Worm (Caenorhabditis elegans) whole organism, L3 larva: ENCODE measurements around the gene B0432.14.

Experiments
- R02D3.7 ChIP-seq: fragments of 150-350 bp; optimal IDR thresholded peaks from 2 replicates; lab custom pipeline; 2014; ENCODE audit warnings: missing biosample characterization, missing genetic modification characterization
- ceh-82 ChIP-seq: fragments of 150-350 bp; optimal IDR thresholded peaks from 2 replicates; lab custom pipeline; 2014; ENCODE audit warnings: missing biosample characterization, missing genetic modification characterization
- egl-27 ChIP-seq: sonication (generic microtip); optimal IDR thresholded peaks from 4 replicates; lab custom pipeline; 2017; ENCODE audit warnings: missing biosample characterization, missing genetic modification reagents, missing genetic modification characterization
- elt-3 ChIP-seq, 3 experiments: fragments of 150-350 bp in 1 of 3; sonication (generic microtip) in 2 of 3; optimal IDR thresholded peaks; 2 replicates in 2 of 3; 4 replicates in 1 of 3; lab custom pipeline; 2014 to 2017; ENCODE audit warnings: missing biosample characterization in 3 of 3, missing genetic modification characterization in 3 of 3
- fkh-10 ChIP-seq: sonication (generic microtip); optimal IDR thresholded peaks from 2 replicates; lab custom pipeline; 2017; ENCODE audit warnings: missing biosample characterization, missing genetic modification reagents, missing genetic modification characterization
- jun-1 ChIP-seq: fragments of 150-350 bp; optimal IDR thresholded peaks from 2 replicates; lab custom pipeline; 2014; ENCODE audit warnings: missing biosample characterization, missing genetic modification reagents, missing genetic modification characterization
- nfya-1 ChIP-seq: sonication (generic microtip); optimal IDR thresholded peaks from 2 replicates; lab custom pipeline; 2017; ENCODE audit warnings: missing genetic modification characterization, mild to moderate bottlenecking, missing compliant biosample characterization, antibody characterized with exemption, moderate library complexity; ENCODE audit not compliant: insufficient read depth
- nhr-25 ChIP-seq: sonication (generic microtip); optimal IDR thresholded peaks from 2 replicates; lab custom pipeline; 2017; ENCODE audit warnings: missing biosample characterization, missing genetic modification characterization
- nhr-43 ChIP-seq: sonication (generic microtip); optimal IDR thresholded peaks from 2 replicates; lab custom pipeline; 2016; ENCODE audit warnings: mild to moderate bottlenecking, missing genetic modification characterization, missing compliant biosample characterization; ENCODE audit not compliant: poor library complexity, severe bottlenecking
- zag-1 ChIP-seq: fragments of 150-350 bp; optimal IDR thresholded peaks from 2 replicates; lab custom pipeline; 2014; ENCODE audit warnings: missing biosample characterization, missing genetic modification characterization
- ztf-4 ChIP-seq: fragments of 150-350 bp; optimal IDR thresholded peaks from 2 replicates; lab custom pipeline; 2014; ENCODE audit warnings: missing biosample characterization, missing genetic modification characterization

DNA sequence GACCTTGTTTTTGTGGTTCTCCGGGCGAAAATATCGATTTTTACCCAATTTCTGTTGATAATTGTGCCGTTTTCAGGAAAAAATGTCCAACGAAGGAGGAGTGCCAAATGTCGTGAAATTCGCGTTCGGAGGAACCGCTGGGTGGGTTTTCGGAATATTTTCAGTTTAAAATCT lies 22.3 kb downstream of the B0432.14 start, which contains the start of gene misc-1:
- TF ChIP-seq fkh-10 (GFP tag; lab: Kevin White, UChicago) (no peak), nhr-43 (tag; lab: Kevin White, UChicago) (no peak), zag-1 (tag; lab: Kevin White, UChicago) (no peak), nhr-25 (no peak), R02D3.7 (tag; lab: Kevin White, UChicago) (no peak), nfya-1 (tag; lab: Kevin White, UChicago) (no peak), ztf-4 (tag; lab: Kevin White, UChicago) (no peak), ceh-82 (tag; lab: Kevin White, UChicago) (no peak), egl-27 (tag; lab: Kevin White, UChicago) (no peak), elt-3 (tag; optimal IDR thresholded peaks at IDR 0.05; lab: Kevin White, UChicago) (no peak), jun-1 (no peak)
